Worm (Caenorhabditis elegans) whole organism, late embryonic: ENCODE data around the gene C16A11.5.

Experiments
- ama-1 ChIP-seq: fragments of 150-350 bp; optimal IDR thresholded peaks from 2 replicates; lab custom pipeline; 2014
- elt-2 ChIP-seq: sonication (generic microtip); optimal IDR thresholded peaks from 2 replicates; lab custom pipeline; 2016; ENCODE audit warnings: missing genetic modification reagents, missing genetic modification characterization, missing compliant biosample characterization
- mec-3 ChIP-seq: sonication (generic microtip); optimal IDR thresholded peaks from 2 replicates; lab custom pipeline; 2016; ENCODE audit warnings: borderline replicate concordance, missing genetic modification characterization, missing compliant biosample characterization
- pat-9 ChIP-seq: fragments of 200-800 bp; sonication (Bioruptor generic); optimal IDR thresholded peaks from 2 replicates; lab custom pipeline; 2018; ENCODE audit warnings: mild to moderate bottlenecking, missing genetic modification characterization, moderate library complexity, missing compliant biosample characterization
- sox-2 ChIP-seq: fragments of 200-800 bp; sonication (Bioruptor generic); IDR thresholded peaks from 2 replicates; pipeline ENCODE4 v1.3.6; 2022; ENCODE audit warnings: missing genetic modification reagents, missing genetic modification characterization, missing compliant biosample characterization
- zip-5 ChIP-seq: sonication (generic microtip); optimal IDR thresholded peaks from 2 replicates; lab custom pipeline; 2016; ENCODE audit warnings: missing genetic modification characterization, missing compliant biosample characterization

DNA sequence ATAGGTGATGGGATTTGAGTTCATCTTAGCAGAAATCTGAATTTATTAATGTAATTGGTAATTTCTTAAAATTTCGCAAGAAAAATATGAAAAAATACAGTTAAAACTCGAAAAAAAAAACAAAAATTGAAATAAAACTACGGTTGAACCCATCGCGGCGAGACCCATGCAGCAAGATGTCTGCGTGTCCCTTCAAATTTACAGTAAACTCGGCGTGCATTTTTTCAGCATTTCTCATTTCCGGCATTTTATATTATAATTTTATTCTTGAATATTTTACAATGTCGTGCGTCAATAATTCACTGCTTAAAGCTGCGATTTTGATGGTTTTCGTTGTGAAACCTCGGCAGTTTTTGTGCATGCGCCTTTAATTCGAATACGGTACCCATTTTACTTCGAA is 12.9 kb downstream of the C16A11.5 start, which contains the start of gene fbxc-43:
- no peak for TF ChIP-seq ama-1 (lab: Kevin White, UChicago)
- no peak for TF ChIP-seq mec-3 (tag; lab: Kevin White, UChicago)
- no peak for TF ChIP-seq zip-5 (tag; lab: Kevin White, UChicago)
- no peak for TF ChIP-seq sox-2 (GFP tag; lab: Robert Waterston, UW)
- no peak for TF ChIP-seq elt-2
- TF ChIP-seq pat-9 (tag; lab: Kevin White, UChicago) = no peak
